Worm (Caenorhabditis elegans) whole organism, mixed stage, embryonic: ENCODE data around the gene pitr-2.

Experiments used
- bed-3 ChIP-seq: fragments of 200-800 bp; sonication (Bioruptor generic); optimal IDR thresholded peaks from 3 replicates; lab custom pipeline; 2018; ENCODE audit warnings: mild to moderate bottlenecking, missing genetic modification characterization, moderate library complexity, missing compliant biosample characterization
- ces-1 ChIP-seq: fragments of 150-350 bp; optimal IDR thresholded peaks from 2 replicates; lab custom pipeline; 2014; ENCODE audit warnings: missing biosample characterization, missing genetic modification reagents, missing genetic modification characterization
- mep-1 ChIP-seq: fragments of 150-350 bp; optimal IDR thresholded peaks from 2 replicates; lab custom pipeline; 2017; ENCODE audit warnings: missing biosample characterization, missing genetic modification reagents, missing genetic modification characterization, inconsistent platforms
- nhr-237 ChIP-seq: fragments of 150-350 bp; optimal IDR thresholded peaks from 2 replicates; lab custom pipeline; 2014; ENCODE audit warnings: missing biosample characterization, missing genetic modification characterization
- snpc-4 ChIP-seq: fragments of 150-350 bp; optimal IDR thresholded peaks from 2 replicates; lab custom pipeline; 2014; ENCODE audit warnings: missing biosample characterization, missing genetic modification characterization
- unc-39 ChIP-seq: fragments of 150-350 bp; optimal IDR thresholded peaks from 2 replicates; lab custom pipeline; 2014; ENCODE audit warnings: missing biosample characterization, missing genetic modification characterization

DNA sequence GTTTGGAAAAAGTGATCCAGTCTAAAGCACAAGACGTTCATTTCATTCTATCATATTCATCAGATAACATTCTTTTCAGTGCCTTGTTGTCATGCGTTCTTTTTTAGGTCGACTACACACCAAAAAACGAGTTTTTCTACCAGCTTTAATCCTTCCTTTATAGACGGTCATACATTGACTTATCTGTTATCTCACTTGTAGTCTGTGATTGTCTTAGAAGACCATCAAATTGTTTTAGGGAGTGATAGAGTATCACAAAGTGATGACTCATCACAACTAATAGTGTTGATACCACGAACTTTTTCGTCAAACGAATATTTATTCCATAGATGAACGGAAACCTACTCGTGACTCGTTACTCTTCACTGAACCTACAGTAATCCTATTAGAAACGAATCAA, 51.7 kb downstream of the pitr-2 start:
- no peak for TF ChIP-seq ces-1
- no peak for TF ChIP-seq nhr-237 (tag; lab: Kevin White, UChicago)
- no peak for TF ChIP-seq snpc-4 (tag; lab: Kevin White, UChicago)
- no peak for TF ChIP-seq mep-1 (tag; lab: Kevin White, UChicago)
- TF ChIP-seq unc-39 (tag; lab: Kevin White, UChicago), result no peak
- TF ChIP-seq bed-3 (GFP tag; lab: Kevin White, UChicago), result no peak
